Fruit fly (Drosophila melanogaster) whole organism, adult: ENCODE measurements around the gene MtnF.

Experiments
- CG14711 ChIP-seq: fragments of 200-800 bp; sonication (Bioruptor generic); optimal IDR thresholded peaks from 2 replicates; lab custom pipeline; 2018; ENCODE audit warnings: missing biosample characterization, mild to moderate bottlenecking, missing genetic modification characterization, moderate library complexity
- CG1620 ChIP-seq: fragments of 200-800 bp; sonication (Bioruptor generic); optimal IDR thresholded peaks from 2 replicates; lab custom pipeline; 2016; ENCODE audit warnings: missing biosample characterization, missing genetic modification characterization
- CG33017 ChIP-seq: fragments of 200-800 bp; sonication (Bioruptor generic); optimal IDR thresholded peaks from 2 replicates; lab custom pipeline; 2018; ENCODE audit warnings: missing biosample characterization, mild to moderate bottlenecking, missing genetic modification characterization, moderate library complexity
- CG5204 ChIP-seq: fragments of 200-800 bp; sonication (Bioruptor generic); optimal IDR thresholded peaks from 2 replicates; lab custom pipeline; 2016; ENCODE audit warnings: missing biosample characterization, missing genetic modification characterization
- CG7045 ChIP-seq: fragments of 200-800 bp; sonication (Bioruptor generic); optimal IDR thresholded peaks from 2 replicates; lab custom pipeline; 2017; ENCODE audit warnings: missing biosample characterization, mild to moderate bottlenecking, missing genetic modification characterization
- CG7101 ChIP-seq: fragments of 200-800 bp; sonication (Bioruptor generic); optimal IDR thresholded peaks from 2 replicates; lab custom pipeline; 2018; ENCODE audit warnings: missing biosample characterization, mild to moderate bottlenecking, missing genetic modification characterization, moderate library complexity
- Clk ChIP-seq: fragments of 200-800 bp; sonication (Bioruptor generic); optimal IDR thresholded peaks from 2 replicates; lab custom pipeline; 2017; ENCODE audit warnings: missing biosample characterization, missing genetic modification characterization
- Mnt ChIP-seq: fragments of 200-800 bp; sonication (Bioruptor generic); optimal IDR thresholded peaks from 2 replicates; lab custom pipeline; 2016; ENCODE audit warnings: missing biosample characterization, mild to moderate bottlenecking, missing genetic modification characterization
- bab1 ChIP-seq: fragments of 200-800 bp; sonication (Bioruptor generic); optimal IDR thresholded peaks from 3 replicates; lab custom pipeline; 2019; ENCODE audit warnings: missing biosample characterization, mild to moderate bottlenecking, missing genetic modification characterization, moderate library complexity
- cic ChIP-seq: fragments of 200-800 bp; sonication (Bioruptor generic); optimal IDR thresholded peaks from 2 replicates; lab custom pipeline; 2017; ENCODE audit warnings: missing biosample characterization, mild to moderate bottlenecking, missing genetic modification characterization, moderate library complexity
- kay ChIP-seq: fragments of 200-800 bp; sonication (Bioruptor generic); peaks from one replicate; lab custom pipeline; 2016; ENCODE audit warnings: missing biosample characterization, missing genetic modification characterization, borderline replicate concordance
- pad ChIP-seq: fragments of 200-800 bp; sonication (Bioruptor generic); optimal IDR thresholded peaks from 3 replicates; lab custom pipeline; 2017; ENCODE audit warnings: missing biosample characterization, missing genetic modification characterization, mild to moderate bottlenecking, moderate library complexity, missing genetic modification reagents
- tj ChIP-seq: fragments of 200-800 bp; sonication (Bioruptor generic); optimal IDR thresholded peaks from 3 replicates; lab custom pipeline; 2017; ENCODE audit warnings: missing biosample characterization, mild to moderate bottlenecking, missing genetic modification characterization, moderate library complexity
- toe ChIP-seq: fragments of 200-800 bp; sonication (Bioruptor generic); optimal IDR thresholded peaks from 2 replicates; lab custom pipeline; 2016; ENCODE audit warnings: missing biosample characterization, missing genetic modification characterization

DNA sequence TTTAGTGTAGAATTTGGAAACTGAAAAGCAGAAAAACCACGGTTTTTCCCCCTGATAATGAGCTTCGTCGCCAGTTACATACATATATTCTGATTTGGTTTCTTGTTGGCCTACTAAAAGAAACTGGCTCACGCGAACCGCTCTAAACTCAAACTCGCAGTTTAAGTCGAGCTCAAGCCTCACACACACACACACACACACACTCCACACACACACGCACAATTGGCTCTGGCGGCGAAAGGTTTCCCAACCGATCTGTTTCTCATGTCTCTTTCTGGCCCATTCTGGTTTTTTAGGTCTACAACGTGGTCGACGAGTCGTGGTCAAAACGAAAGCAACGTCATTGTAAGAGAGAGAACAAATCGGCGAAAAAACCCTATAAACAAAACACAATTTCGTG is 44.7 kb downstream of the MtnF start:
- TF ChIP-seq Mnt = no peak
- TF ChIP-seq CG1620 = no peak
- no peak for TF ChIP-seq Clk (GFP tag; lab: Kevin White, UChicago)
- TF ChIP-seq pad (GFP tag; lab: Kevin White, UChicago) = no peak
- TF ChIP-seq CG7101 (tag; lab: Kevin White, UChicago) = no peak
- no peak for TF ChIP-seq bab1 (GFP tag; lab: Kevin White, UChicago)
- no peak for TF ChIP-seq CG7045 (GFP tag; lab: Kevin White, UChicago)
- no peak for TF ChIP-seq CG5204 (GFP tag; lab: Kevin White, UChicago)
- no peak for TF ChIP-seq kay (GFP tag; lab: Kevin White, UChicago)
- TF ChIP-seq CG33017 (tag; lab: Kevin White, UChicago) = no peak
- no peak for TF ChIP-seq cic (GFP tag; lab: Kevin White, UChicago)
- TF ChIP-seq CG14711 = no peak
- TF ChIP-seq tj (GFP tag; lab: Kevin White, UChicago) = no peak
- no peak for TF ChIP-seq toe (GFP tag; lab: Kevin White, UChicago)
